Fruit fly (Drosophila melanogaster): ENCODE results near the gene Cht2.

The Cht2 gene

DNA sequence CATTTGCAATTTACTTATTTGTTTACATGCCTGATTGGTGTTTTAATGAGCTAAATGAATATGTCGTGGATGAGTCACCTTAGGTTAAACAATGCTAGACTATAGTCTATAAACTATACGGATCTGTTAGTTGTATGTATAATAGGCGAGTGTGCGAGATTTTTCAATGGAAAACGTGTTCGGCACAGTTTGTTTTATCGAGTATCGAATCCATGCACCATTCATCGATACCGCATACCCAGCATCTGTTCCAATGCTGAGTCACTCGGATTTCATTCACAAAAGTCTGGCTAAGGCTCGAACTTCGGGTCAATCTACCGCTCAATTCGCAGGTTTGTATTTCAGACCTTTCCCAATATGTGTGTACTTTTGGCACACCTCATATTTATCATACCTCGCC is 28.3 kb downstream of the Cht2 start:
- TF ChIP-seq kay (GFP tag; ENCODE audit: borderline replicate concordance) (peak; percentile 86), Clk (GFP tag; optimal IDR thresholded peaks at IDR 0.05) (no peak)

DNA sequence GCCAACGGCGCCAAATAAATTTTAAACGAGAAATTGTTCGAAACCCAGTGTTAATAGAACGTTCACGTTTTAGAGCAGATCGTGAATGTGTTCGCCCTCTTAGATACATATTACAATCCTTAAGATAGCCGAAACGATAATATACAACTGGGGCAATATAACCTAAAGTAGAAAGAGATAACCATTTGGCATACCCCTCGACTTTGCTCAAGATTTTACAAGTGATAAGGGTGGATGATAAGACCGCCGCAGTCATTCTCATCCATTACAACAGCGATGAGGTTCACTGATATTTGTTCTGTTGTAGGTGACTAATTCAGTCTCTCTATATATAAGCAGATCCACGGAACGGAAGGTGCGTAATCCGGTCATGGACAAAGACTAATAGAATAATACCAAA is 29.0 kb downstream of the Cht2 start:
- no peak for TF ChIP-seq cnc (optimal IDR thresholded peaks at IDR 0.05)
- TF ChIP-seq tj (GFP tag; optimal IDR thresholded peaks at IDR 0.05), result no peak
- TF ChIP-seq cic (GFP tag; optimal IDR thresholded peaks at IDR 0.05), result peak; percentile 48
- TF ChIP-seq kay (GFP tag; ENCODE audit: borderline replicate concordance), result peak; percentile 0
- no peak for TF ChIP-seq toe (GFP tag; optimal IDR thresholded peaks at IDR 0.05)
- no peak for TF ChIP-seq CG11617 (GFP tag; optimal IDR thresholded peaks at IDR 0.05)
- TF ChIP-seq Mnt (GFP tag; optimal IDR thresholded peaks at IDR 0.05), result peak; percentile 8
- TF ChIP-seq Clk (GFP tag; optimal IDR thresholded peaks at IDR 0.05), result no peak

DNA sequence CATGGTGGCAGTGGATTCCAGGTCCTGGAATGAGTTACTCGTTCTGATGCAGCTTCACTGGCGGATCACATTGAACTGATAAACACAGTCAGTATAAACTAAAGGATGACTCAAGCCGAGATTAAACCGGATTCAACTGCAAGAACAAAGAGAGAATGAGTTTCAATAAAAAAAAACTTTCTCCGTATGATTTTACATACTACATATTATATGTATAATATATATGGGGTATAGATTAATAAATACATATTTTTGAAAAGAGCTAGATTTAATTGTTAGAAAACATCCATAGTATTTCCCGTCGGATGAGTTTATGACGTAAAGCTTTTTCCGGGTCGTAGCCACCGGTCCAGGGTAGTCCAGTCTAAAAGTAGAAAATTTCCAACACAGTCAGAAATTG is 31.6 kb downstream of the Cht2 start, which contains the start of gene CG12035:
Gene CG12035 (plus strand): TSS at position 301 of the 400 bp plus-strand sequence.
- no peak for TF ChIP-seq Clk (GFP tag; optimal IDR thresholded peaks at IDR 0.05)
- no peak for TF ChIP-seq CG5204 (GFP tag; optimal IDR thresholded peaks at IDR 0.05)

DNA sequence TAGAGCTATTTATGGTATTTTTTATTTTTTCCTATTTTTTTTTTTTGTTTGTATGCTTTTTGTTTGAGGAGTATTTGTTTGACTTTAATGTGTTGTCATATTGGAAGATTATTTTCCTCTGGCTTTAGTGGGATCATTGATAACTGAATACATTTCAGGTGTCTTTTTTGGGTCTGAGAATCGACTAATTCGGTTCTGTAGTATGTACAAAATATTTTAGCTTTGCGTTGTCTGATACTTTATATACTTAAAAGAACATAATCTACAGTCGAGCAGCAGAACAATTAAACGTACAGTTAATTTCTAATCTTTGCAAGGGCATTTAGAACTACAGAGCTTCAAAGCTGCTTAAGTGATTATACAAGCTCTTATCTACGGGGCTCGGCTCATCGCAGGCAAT is 32.7 kb downstream of the Cht2 start, which contains the start of gene CG18171:
Gene CG18171 (minus strand): TSS at position 101 of the 400 bp plus-strand sequence.
- TF ChIP-seq pad (GFP tag; optimal IDR thresholded peaks at IDR 0.05), result no peak
- TF ChIP-seq ovo (GFP tag; optimal IDR thresholded peaks at IDR 0.05), result no peak

DNA sequence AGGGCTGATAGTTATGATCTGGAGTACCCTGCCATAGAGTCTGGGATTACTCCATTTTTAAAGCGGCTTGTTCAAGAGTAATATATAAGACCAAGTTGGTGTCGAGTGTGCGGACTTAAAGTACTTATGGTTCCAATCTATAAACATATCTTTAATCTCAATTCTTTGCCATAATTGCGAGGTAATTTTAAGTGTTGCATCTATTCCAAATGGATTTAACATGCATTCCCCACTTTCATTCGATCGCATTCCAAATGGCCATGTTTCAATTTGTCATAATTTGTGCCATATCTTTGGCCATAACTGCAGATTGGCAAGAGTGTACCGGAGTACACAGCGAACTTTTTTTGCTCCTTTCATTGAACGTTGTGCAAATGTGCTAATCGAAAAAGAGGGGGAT is 44.5 kb downstream of the Cht2 start:
- TF ChIP-seq cic (GFP tag; optimal IDR thresholded peaks at IDR 0.05), result no peak
- TF ChIP-seq CG1620 (GFP tag; optimal IDR thresholded peaks at IDR 0.05), result no peak
- no peak for TF ChIP-seq cnc (optimal IDR thresholded peaks at IDR 0.05)
- no peak for TF ChIP-seq CG5204 (GFP tag; optimal IDR thresholded peaks at IDR 0.05)
- TF ChIP-seq Hr96 (GFP tag; optimal IDR thresholded peaks at IDR 0.05), result no peak
- no peak for TF ChIP-seq CG14711 (tag; optimal IDR thresholded peaks at IDR 0.05)
- no peak for TF ChIP-seq toe (GFP tag; optimal IDR thresholded peaks at IDR 0.05)
- no peak for TF ChIP-seq CG12768 (GFP tag; optimal IDR thresholded peaks at IDR 0.05)
- TF ChIP-seq Mnt (GFP tag; optimal IDR thresholded peaks at IDR 0.05), result no peak
- TF ChIP-seq kay (GFP tag; ENCODE audit: borderline replicate concordance), result no peak
- no peak for TF ChIP-seq ovo (GFP tag; optimal IDR thresholded peaks at IDR 0.05)
- TF ChIP-seq Crg-1 (GFP tag; optimal IDR thresholded peaks at IDR 0.05), result no peak
- TF ChIP-seq bab1 (GFP tag; optimal IDR thresholded peaks at IDR 0.05), result no peak
- TF ChIP-seq pad (GFP tag; optimal IDR thresholded peaks at IDR 0.05), result no peak
- TF ChIP-seq CG33017 (tag; optimal IDR thresholded peaks at IDR 0.05), result no peak

- TF ChIP-seq Mnt (GFP tag; optimal IDR thresholded peaks at IDR 0.05) (no peak), tj (GFP tag; optimal IDR thresholded peaks at IDR 0.05) (no peak), pad (GFP tag; optimal IDR thresholded peaks at IDR 0.05) (no peak), Clk (GFP tag; optimal IDR thresholded peaks at IDR 0.05) (no peak), CG7101 (tag; optimal IDR thresholded peaks at IDR 0.05) (no peak), CG11617 (GFP tag; optimal IDR thresholded peaks at IDR 0.05) (no peak), ovo (GFP tag; optimal IDR thresholded peaks at IDR 0.05) (no peak), Crg-1 (GFP tag; optimal IDR thresholded peaks at IDR 0.05) (no peak), Hr96 (GFP tag; optimal IDR thresholded peaks at IDR 0.05) (no peak)
Measured at dm6 chr3L:1710562-1710961, 45.2 kb downstream of the Cht2 start.

DNA sequence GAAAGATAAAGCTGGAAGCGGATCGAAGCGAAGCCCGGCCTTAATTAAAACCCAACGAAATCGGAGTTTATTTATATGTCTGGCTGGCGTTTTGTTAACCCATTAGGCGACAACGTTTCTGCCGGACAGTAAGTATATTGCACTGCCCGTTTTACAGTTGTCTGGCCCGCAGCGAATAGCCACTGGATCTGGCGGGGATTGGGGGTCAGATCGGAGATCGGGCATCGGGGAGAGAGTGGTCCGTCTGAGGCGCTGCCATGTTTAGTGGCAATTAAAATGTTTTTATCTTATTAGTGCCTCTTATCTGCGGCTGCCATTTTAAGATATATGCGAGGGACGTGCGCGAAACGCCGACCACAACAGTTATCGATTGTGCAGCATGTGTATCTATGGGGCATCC is 46.6 kb downstream of the Cht2 start:
- TF ChIP-seq cnc (optimal IDR thresholded peaks at IDR 0.05), result no peak
- no peak for TF ChIP-seq CG12768 (GFP tag; optimal IDR thresholded peaks at IDR 0.05)
- no peak for TF ChIP-seq CG5204 (GFP tag; optimal IDR thresholded peaks at IDR 0.05)
- no peak for TF ChIP-seq toe (GFP tag; optimal IDR thresholded peaks at IDR 0.05)
- no peak for TF ChIP-seq CG11617 (GFP tag; optimal IDR thresholded peaks at IDR 0.05)
- TF ChIP-seq CG14711 (tag; optimal IDR thresholded peaks at IDR 0.05), result no peak
- no peak for TF ChIP-seq Clk (GFP tag; optimal IDR thresholded peaks at IDR 0.05)
- no peak for TF ChIP-seq bab1 (GFP tag; optimal IDR thresholded peaks at IDR 0.05)
- TF ChIP-seq Hr96 (GFP tag; optimal IDR thresholded peaks at IDR 0.05), result no peak
- no peak for TF ChIP-seq CG33017 (tag; optimal IDR thresholded peaks at IDR 0.05)
- no peak for TF ChIP-seq Crg-1 (GFP tag; optimal IDR thresholded peaks at IDR 0.05)
- no peak for TF ChIP-seq tj (GFP tag; optimal IDR thresholded peaks at IDR 0.05)
- no peak for TF ChIP-seq cic (GFP tag; optimal IDR thresholded peaks at IDR 0.05)
- TF ChIP-seq kay (GFP tag; ENCODE audit: borderline replicate concordance), result no peak

DNA sequence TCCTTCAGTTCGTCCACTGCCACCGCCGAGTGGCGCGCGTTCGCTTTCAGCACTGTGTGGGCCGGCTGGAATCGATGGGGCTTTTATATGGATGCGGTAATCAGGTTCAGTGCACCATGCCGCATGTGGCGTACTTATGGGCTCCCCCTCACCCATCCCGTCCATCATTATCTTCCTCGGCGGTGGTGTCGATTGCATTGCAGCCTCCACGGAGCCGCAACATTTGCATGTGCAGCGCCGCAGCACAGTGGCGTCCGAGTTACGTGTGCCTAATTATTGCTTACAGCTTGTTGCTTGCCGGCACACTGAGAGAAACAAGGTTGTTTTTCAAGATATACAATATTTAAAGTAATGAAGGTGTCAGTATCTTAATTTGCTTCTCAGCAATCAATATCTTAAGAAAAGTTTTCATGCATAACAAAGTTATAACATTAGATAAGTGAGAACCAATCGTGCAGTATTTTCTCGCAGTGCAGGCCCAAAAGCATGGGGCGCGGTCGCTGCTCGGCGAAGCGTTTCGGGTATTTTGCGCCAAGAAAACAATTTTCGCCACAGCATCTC is 53.3 kb downstream of the Cht2 start, which contains the start of gene CG13931:
Gene CG13931 (minus strand): TSS at position 41 of the 561 bp plus-strand sequence.
- TF ChIP-seq cic (GFP tag; optimal IDR thresholded peaks at IDR 0.05) (no peak), ovo (GFP tag; optimal IDR thresholded peaks at IDR 0.05) (no peak), toe (GFP tag; optimal IDR thresholded peaks at IDR 0.05) (no peak), Crg-1 (GFP tag; optimal IDR thresholded peaks at IDR 0.05) (no peak), CG7101 (tag; optimal IDR thresholded peaks at IDR 0.05) (no peak), bab1 (GFP tag; optimal IDR thresholded peaks at IDR 0.05) (no peak), pad (GFP tag; optimal IDR thresholded peaks at IDR 0.05) (no peak), CG14711 (tag; optimal IDR thresholded peaks at IDR 0.05) (no peak), Hr96 (GFP tag; optimal IDR thresholded peaks at IDR 0.05) (no peak), CG7045 (GFP tag; optimal IDR thresholded peaks at IDR 0.05) (no peak), kay (GFP tag; ENCODE audit: borderline replicate concordance) (no peak)
